Worm (Caenorhabditis elegans) whole organism, L1 larva: ENCODE data around the gene glb-30.

Experiments used
- Y116A8C.19 ChIP-seq: sonication (generic microtip); optimal IDR thresholded peaks from 2 replicates; lab custom pipeline; 2016; ENCODE audit warnings: missing compliant biosample characterization, missing genetic modification characterization, borderline replicate concordance
- lin-13 ChIP-seq: fragments of 150-350 bp; optimal IDR thresholded peaks from 2 replicates; lab custom pipeline; 2014; ENCODE audit warnings: missing biosample characterization, missing genetic modification reagents, missing genetic modification characterization
- lin-39 ChIP-seq: fragments of 150-350 bp; optimal IDR thresholded peaks from 2 replicates; lab custom pipeline; 2014; ENCODE audit warnings: missing biosample characterization, missing genetic modification reagents, missing genetic modification characterization
- lir-3 ChIP-seq: sonication (generic microtip); optimal IDR thresholded peaks from 2 replicates; lab custom pipeline; 2016; ENCODE audit warnings: mild to moderate bottlenecking, missing genetic modification characterization, moderate library complexity, missing compliant biosample characterization; ENCODE audit not compliant: poor library complexity
- nhr-85 ChIP-seq: sonication (generic microtip); peaks from one replicate; lab custom pipeline; 2016; ENCODE audit warnings: missing genetic modification characterization, inconsistent platforms, missing compliant biosample characterization
- pag-3 ChIP-seq: sonication (generic microtip); optimal IDR thresholded peaks from 2 replicates; lab custom pipeline; 2017; ENCODE audit warnings: missing genetic modification characterization, mild to moderate bottlenecking, missing compliant biosample characterization, antibody characterized with exemption, borderline replicate concordance; ENCODE audit not compliant: insufficient read depth
- sox-4 ChIP-seq: sonication (generic microtip); optimal IDR thresholded peaks from 2 replicates; lab custom pipeline; 2016; ENCODE audit warnings: missing genetic modification characterization, missing compliant biosample characterization
- sup-37 ChIP-seq: fragments of 200-800 bp; sonication (Bioruptor generic); optimal IDR thresholded peaks from 2 replicates; lab custom pipeline; 2018; ENCODE audit warnings: mild to moderate bottlenecking, missing genetic modification characterization, missing compliant biosample characterization
- tbx-2 ChIP-seq: sonication (generic microtip); optimal IDR thresholded peaks from 2 replicates; lab custom pipeline; 2016; ENCODE audit warnings: missing genetic modification characterization, missing compliant biosample characterization

- TF ChIP-seq lin-13 (no peak), lir-3 (tag; lab: Kevin White, UChicago) (no peak), nhr-85 (tag; lab: Kevin White, UChicago) (no peak), pag-3 (tag; lab: Kevin White, UChicago) (no peak), sox-4 (no peak), lin-39 (no peak), sup-37 (GFP tag; lab: Kevin White, UChicago) (no peak), Y116A8C.19 (tag; lab: Kevin White, UChicago) (no peak), tbx-2 (no peak)
Observed at ce11 chrIII:1668519-1668918, at the start of gene glb-30.
